Worm (Caenorhabditis elegans) whole organism, L4 larva: ENCODE data around the gene qns-1.

Source experiments
- F37D6.2 ChIP-seq: sonication (generic microtip); optimal IDR thresholded peaks from 2 replicates; lab custom pipeline; 2016; ENCODE audit warnings: mild to moderate bottlenecking, missing genetic modification characterization, missing compliant biosample characterization
- Y48G9A.11 ChIP-seq: fragments of 200-800 bp; sonication (Bioruptor generic); IDR thresholded peaks from 2 replicates; pipeline ENCODE4 v1.3.6; 2022; ENCODE audit warnings: missing genetic modification reagents, missing genetic modification characterization, missing compliant biosample characterization
- Y5F2A.4 ChIP-seq: fragments of 200-800 bp; sonication (Bioruptor generic); optimal IDR thresholded peaks from 2 replicates; lab custom pipeline; 2018; ENCODE audit warnings: mild to moderate bottlenecking, missing genetic modification characterization, missing compliant biosample characterization
- ZK337.2 ChIP-seq: fragments of 200-800 bp; sonication (Bioruptor generic); IDR thresholded peaks from 2 replicates; pipeline ENCODE4 v1.3.6; 2022; ENCODE audit warnings: missing genetic modification reagents, missing genetic modification characterization, missing compliant biosample characterization
- aha-1 ChIP-seq: fragments of 150-350 bp; peaks from one replicate; lab custom pipeline; 2014; ENCODE audit warnings: missing biosample characterization, missing genetic modification characterization
- attf-4 ChIP-seq: sonication (generic microtip); optimal IDR thresholded peaks from 3 replicates; lab custom pipeline; 2017; ENCODE audit warnings: missing biosample characterization, missing genetic modification characterization
- ceh-28 ChIP-seq: fragments of 150-350 bp; optimal IDR thresholded peaks from 2 replicates; lab custom pipeline; 2014; ENCODE audit warnings: missing biosample characterization, missing genetic modification reagents, missing genetic modification characterization
- ceh-44 ChIP-seq: fragments of 200-800 bp; sonication (Bioruptor generic); IDR thresholded peaks from 2 replicates; pipeline ENCODE4 v1.3.6; 2022; ENCODE audit warnings: missing genetic modification reagents, missing genetic modification characterization, missing compliant biosample characterization
- ctbp-1 ChIP-seq: fragments of 200-800 bp; sonication (Bioruptor generic); IDR thresholded peaks from 2 replicates; pipeline ENCODE4 v1.3.6; 2022; ENCODE audit warnings: missing genetic modification reagents, missing genetic modification characterization, missing compliant biosample characterization
- daf-12 ChIP-seq: fragments of 150-350 bp; optimal IDR thresholded peaks from 2 replicates; lab custom pipeline; 2014; ENCODE audit warnings: missing biosample characterization, missing genetic modification reagents, missing genetic modification characterization
- daf-19 ChIP-seq: fragments of 200-800 bp; sonication (Bioruptor generic); conservative IDR thresholded peaks from 2 replicates; pipeline ENCODE4 v1.3.6; 2022; ENCODE audit warnings: missing genetic modification characterization, missing compliant biosample characterization
- daf-8 ChIP-seq: fragments of 200-800 bp; sonication (Bioruptor generic); IDR thresholded peaks from 2 replicates; pipeline ENCODE4 v1.3.6; 2022; ENCODE audit warnings: missing genetic modification characterization, missing compliant biosample characterization
- dmd-6 ChIP-seq: fragments of 200-800 bp; sonication (Bioruptor generic); IDR thresholded peaks from 2 replicates; pipeline ENCODE4 v1.3.6; 2022; ENCODE audit warnings: missing genetic modification reagents, missing genetic modification characterization, missing compliant biosample characterization
- dmd-9 ChIP-seq: fragments of 200-800 bp; sonication (Bioruptor generic); IDR thresholded peaks from 2 replicates; pipeline ENCODE4 v1.3.6; 2022; ENCODE audit warnings: missing genetic modification reagents, missing genetic modification characterization, missing compliant biosample characterization
- dpl-1 ChIP-seq: fragments of 150-350 bp; optimal IDR thresholded peaks from 2 replicates; lab custom pipeline; 2014; ENCODE audit warnings: missing biosample characterization, missing genetic modification reagents, missing genetic modification characterization
- duxl-1 ChIP-seq: sonication (generic microtip); optimal IDR thresholded peaks from 2 replicates; lab custom pipeline; 2016; ENCODE audit warnings: mild to moderate bottlenecking, missing genetic modification characterization, moderate library complexity, missing compliant biosample characterization; ENCODE audit not compliant: poor library complexity
- egl-27 ChIP-seq: sonication (generic microtip); optimal IDR thresholded peaks from 3 replicates; lab custom pipeline; 2017; ENCODE audit warnings: missing biosample characterization, missing genetic modification reagents, missing genetic modification characterization
- egl-43 ChIP-seq: fragments of 200-800 bp; sonication (Bioruptor generic); IDR thresholded peaks from 2 replicates; pipeline ENCODE4 v1.3.6; 2022; ENCODE audit warnings: missing genetic modification reagents, missing genetic modification characterization, missing compliant biosample characterization
- fkh-10 ChIP-seq: fragments of 150-350 bp; optimal IDR thresholded peaks from 2 replicates; lab custom pipeline; 2014; ENCODE audit warnings: missing biosample characterization, missing genetic modification reagents, missing genetic modification characterization
- fos-1 ChIP-seq: fragments of 150-350 bp; optimal IDR thresholded peaks from 2 replicates; lab custom pipeline; 2014; ENCODE audit warnings: missing biosample characterization, missing genetic modification characterization
- gei-8 ChIP-seq: fragments of 200-800 bp; sonication (Bioruptor generic); optimal IDR thresholded peaks from 2 replicates; lab custom pipeline; 2018; ENCODE audit warnings: mild to moderate bottlenecking, missing genetic modification characterization, missing compliant biosample characterization
- hlh-30 ChIP-seq: sonication (generic microtip); optimal IDR thresholded peaks from 2 replicates; lab custom pipeline; 2017; ENCODE audit warnings: antibody characterized with exemption, mild to moderate bottlenecking, missing genetic modification characterization, missing compliant biosample characterization; ENCODE audit not compliant: insufficient read depth
- hmg-1.1 ChIP-seq: fragments of 200-800 bp; sonication (Bioruptor generic); IDR thresholded peaks from 2 replicates; pipeline ENCODE4 v1.3.6; 2022; ENCODE audit warnings: missing genetic modification reagents, missing genetic modification characterization, missing compliant biosample characterization
- lim-7 ChIP-seq: fragments of 200-800 bp; sonication (Bioruptor generic); IDR thresholded peaks from 2 replicates; pipeline ENCODE4 v1.3.6; 2022; ENCODE audit warnings: missing genetic modification characterization, missing compliant biosample characterization
- lin-1 ChIP-seq: fragments of 200-800 bp; sonication (Bioruptor generic); IDR thresholded peaks from 2 replicates; pipeline ENCODE4 v1.3.6; 2022; ENCODE audit warnings: missing genetic modification reagents, missing genetic modification characterization, missing compliant biosample characterization
- lin-13 ChIP-seq: fragments of 150-350 bp; optimal IDR thresholded peaks from 2 replicates; lab custom pipeline; 2014; ENCODE audit warnings: missing biosample characterization, missing genetic modification reagents, missing genetic modification characterization
- lin-15B ChIP-seq: fragments of 150-350 bp; sonication (generic microtip); optimal IDR thresholded peaks from 3 replicates; lab custom pipeline; 2014; ENCODE audit warnings: missing biosample characterization, missing genetic modification characterization
- lin-29 ChIP-seq: fragments of 200-800 bp; sonication (Bioruptor generic); IDR thresholded peaks from 2 replicates; pipeline ENCODE4 v1.3.6; 2022; ENCODE audit warnings: missing genetic modification reagents, missing genetic modification characterization, missing compliant biosample characterization
- lin-39 ChIP-seq: fragments of 150-350 bp; optimal IDR thresholded peaks from 2 replicates; lab custom pipeline; 2014; ENCODE audit warnings: missing biosample characterization, missing genetic modification reagents, missing genetic modification characterization
- madf-5 ChIP-seq, 2 experiments: fragments of 200-800 bp; sonication (Bioruptor generic); IDR thresholded peaks; 2 replicates each; pipeline ENCODE4 v1.3.6; 2022; ENCODE audit warnings: missing compliant biosample characterization in 2 of 2, missing genetic modification characterization in 2 of 2
- mdl-1 ChIP-seq, 2 experiments: fragments of 150-350 bp in 1 of 2; sonication (generic microtip) in 1 of 2; optimal IDR thresholded peaks; 2 replicates each; lab custom pipeline; 2014 to 2017; ENCODE audit warnings: missing biosample characterization in 2 of 2, missing genetic modification characterization in 2 of 2
- mdt-29 ChIP-seq: fragments of 200-800 bp; sonication (Bioruptor generic); IDR thresholded peaks from 2 replicates; pipeline ENCODE4 v1.3.6; 2022; ENCODE audit warnings: missing genetic modification reagents, missing genetic modification characterization, missing compliant biosample characterization
- mep-1 ChIP-seq: fragments of 150-350 bp; sonication (generic microtip); optimal IDR thresholded peaks from 3 replicates; lab custom pipeline; 2014; ENCODE audit warnings: missing biosample characterization, missing genetic modification characterization
- mxl-3 ChIP-seq: fragments of 200-800 bp; sonication (Bioruptor generic); optimal IDR thresholded peaks from 2 replicates; lab custom pipeline; 2018; ENCODE audit warnings: mild to moderate bottlenecking, missing genetic modification characterization, missing compliant biosample characterization
- nhr-10 ChIP-seq: fragments of 150-350 bp; optimal IDR thresholded peaks from 2 replicates; lab custom pipeline; 2014; ENCODE audit warnings: missing biosample characterization, missing genetic modification characterization
- nhr-102 ChIP-seq: sonication (generic microtip); optimal IDR thresholded peaks from 2 replicates; lab custom pipeline; 2016; ENCODE audit warnings: mild to moderate bottlenecking, missing genetic modification characterization, moderate library complexity, missing compliant biosample characterization
- nhr-28 ChIP-seq: fragments of 150-350 bp; optimal IDR thresholded peaks from 2 replicates; lab custom pipeline; 2014; ENCODE audit warnings: missing biosample characterization, missing genetic modification characterization
- nhr-41 ChIP-seq: fragments of 200-800 bp; sonication (Bioruptor generic); IDR thresholded peaks from 2 replicates; pipeline ENCODE4 v1.3.6; 2022; ENCODE audit warnings: missing genetic modification reagents, missing genetic modification characterization, missing compliant biosample characterization
- nhr-48 ChIP-seq: sonication (generic microtip); optimal IDR thresholded peaks from 2 replicates; lab custom pipeline; 2016; ENCODE audit warnings: mild to moderate bottlenecking, missing genetic modification characterization, missing compliant biosample characterization
- nhr-77 ChIP-seq: fragments of 150-350 bp; optimal IDR thresholded peaks from 2 replicates; lab custom pipeline; 2014; ENCODE audit warnings: missing biosample characterization, missing genetic modification characterization
- pqm-1 ChIP-seq: sonication (generic microtip); optimal IDR thresholded peaks from 2 replicates; lab custom pipeline; 2017; ENCODE audit warnings: missing biosample characterization, missing genetic modification characterization
- rbr-2 ChIP-seq: sonication (generic microtip); optimal IDR thresholded peaks from 2 replicates; lab custom pipeline; 2016; ENCODE audit warnings: missing genotype, missing genetic modification characterization, missing compliant biosample characterization
- skn-1 ChIP-seq: fragments of 150-350 bp; optimal IDR thresholded peaks from 2 replicates; lab custom pipeline; 2014; ENCODE audit warnings: missing biosample characterization, missing genetic modification characterization
- snpc-1.2 ChIP-seq: fragments of 200-800 bp; sonication (Bioruptor generic); IDR thresholded peaks from 2 replicates; pipeline ENCODE4 v1.3.6; 2022; ENCODE audit warnings: missing genetic modification reagents, missing genetic modification characterization, missing compliant biosample characterization
- spr-3 ChIP-seq: fragments of 200-800 bp; sonication (Bioruptor generic); optimal IDR thresholded peaks from 2 replicates; lab custom pipeline; 2018; ENCODE audit warnings: mild to moderate bottlenecking, missing genetic modification characterization, missing compliant biosample characterization
- tag-97 ChIP-seq: fragments of 200-800 bp; sonication (Bioruptor generic); IDR thresholded peaks from 2 replicates; pipeline ENCODE4 v1.3.6; 2022; ENCODE audit warnings: missing genetic modification characterization, missing compliant biosample characterization
- tra-1 ChIP-seq: fragments of 200-800 bp; sonication (Bioruptor generic); IDR thresholded peaks from 2 replicates; pipeline ENCODE4 v1.3.6; 2022; ENCODE audit warnings: missing genetic modification reagents, missing genetic modification characterization, missing compliant biosample characterization
- unc-130 ChIP-seq: sonication (generic microtip); optimal IDR thresholded peaks from 2 replicates; lab custom pipeline; 2016; ENCODE audit warnings: missing genetic modification reagents, missing genetic modification characterization, missing compliant biosample characterization
- unc-39 ChIP-seq: sonication (generic microtip); optimal IDR thresholded peaks from 2 replicates; lab custom pipeline; 2017; ENCODE audit warnings: missing biosample characterization, missing genetic modification characterization
- zag-1 ChIP-seq: fragments of 150-350 bp; optimal IDR thresholded peaks from 2 replicates; lab custom pipeline; 2014; ENCODE audit warnings: missing biosample characterization, missing genetic modification characterization
- zfp-2 ChIP-seq: sonication (generic microtip); optimal IDR thresholded peaks from 2 replicates; lab custom pipeline; 2016; ENCODE audit warnings: mild to moderate bottlenecking, missing genetic modification characterization, missing compliant biosample characterization
- zfp-3 ChIP-seq: fragments of 200-800 bp; sonication (Bioruptor generic); conservative IDR thresholded peaks from 2 replicates; pipeline ENCODE4 v1.3.6; 2022; ENCODE audit warnings: missing genetic modification reagents, missing genetic modification characterization, missing compliant biosample characterization

Gene qns-1

ce11 chrIV:10250577-10251075, 31.5 kb upstream of the qns-1 start, which contains the start of gene daf-14 (continued):
- no peak for TF ChIP-seq mdl-1 (tag; optimal IDR thresholded peaks at IDR 0.05; lab: Kevin White, UChicago)
- no peak for TF ChIP-seq ceh-44 (GFP tag; lab: Robert Waterston, UW)
- TF ChIP-seq zfp-3 (GFP tag; lab: Robert Waterston, UW): no peak
- TF ChIP-seq mdt-29: no peak
- TF ChIP-seq dmd-6 (GFP tag; lab: Robert Waterston, UW): peak; percentile 52
- no peak for TF ChIP-seq spr-3 (GFP tag; lab: Kevin White, UChicago)
- TF ChIP-seq zag-1: no peak
- TF ChIP-seq madf-5 (GFP tag; IDR thresholded peaks at IDR 0.05; lab: Robert Waterston, UW): no peak
- TF ChIP-seq nhr-102 (tag; lab: Kevin White, UChicago): no peak
- no peak for TF ChIP-seq lin-1
- no peak for TF ChIP-seq rbr-2 (tag; lab: Kevin White, UChicago)
- TF ChIP-seq zfp-2 (tag; lab: Kevin White, UChicago): no peak
- TF ChIP-seq nhr-28 (tag; lab: Kevin White, UChicago): peak; percentile 50
- TF ChIP-seq ctbp-1 (GFP tag; lab: Robert Waterston, UW): no peak
- no peak for TF ChIP-seq Y5F2A.4 (GFP tag; lab: Kevin White, UChicago)
- TF ChIP-seq lim-7 (GFP tag; lab: Robert Waterston, UW): no peak
- TF ChIP-seq aha-1 (tag; lab: Kevin White, UChicago): peak; percentile 74
- no peak for TF ChIP-seq tra-1 (GFP tag; lab: Robert Waterston, UW)
- TF ChIP-seq egl-43: no peak
- no peak for TF ChIP-seq dmd-9
- TF ChIP-seq daf-8 (GFP tag; lab: Robert Waterston, UW): no peak
- TF ChIP-seq fos-1 (tag; lab: Kevin White, UChicago): no peak
- no peak for TF ChIP-seq F37D6.2 (tag; lab: Kevin White, UChicago)
- no peak for TF ChIP-seq fkh-10 (GFP tag; lab: Kevin White, UChicago)
- no peak for TF ChIP-seq hmg-1.1
- TF ChIP-seq snpc-1.2 (GFP tag; lab: Robert Waterston, UW): no peak
- TF ChIP-seq pqm-1 (tag; lab: Kevin White, UChicago): no peak
- peak; percentile 25 for TF ChIP-seq duxl-1 (tag; lab: Kevin White, UChicago)
- peak; percentile 20 for TF ChIP-seq nhr-48
- TF ChIP-seq dpl-1 (GFP tag; lab: Kevin White, UChicago): peak; percentile 15
- TF ChIP-seq nhr-10 (tag; lab: Kevin White, UChicago): no peak
- no peak for TF ChIP-seq lin-39 (tag; lab: Kevin White, UChicago)
- no peak for TF ChIP-seq lin-15B (tag; lab: Kevin White, UChicago)
- no peak for TF ChIP-seq attf-4
- no peak for TF ChIP-seq ceh-28 (tag; lab: Kevin White, UChicago)
- no peak for TF ChIP-seq mxl-3
- TF ChIP-seq nhr-77 (tag; lab: Kevin White, UChicago): peak; percentile 30
- peak; percentile 81 for TF ChIP-seq hlh-30 (tag; lab: Kevin White, UChicago)
- TF ChIP-seq gei-8 (GFP tag; lab: Kevin White, UChicago): no peak
- TF ChIP-seq ZK337.2 (GFP tag; lab: Robert Waterston, UW): no peak
- TF ChIP-seq daf-12 (tag; lab: Kevin White, UChicago): no peak
- no peak for TF ChIP-seq nhr-41 (GFP tag; lab: Robert Waterston, UW)
- no peak for TF ChIP-seq daf-19
- TF ChIP-seq egl-27 (tag; lab: Kevin White, UChicago): no peak
- TF ChIP-seq Y48G9A.11 (GFP tag; lab: Robert Waterston, UW): no peak
- TF ChIP-seq mep-1 (tag; lab: Kevin White, UChicago): no peak
- TF ChIP-seq lin-29 (GFP tag; lab: Robert Waterston, UW): no peak
- no peak for TF ChIP-seq unc-39 (tag; lab: Kevin White, UChicago)
- TF ChIP-seq skn-1 (tag; lab: Kevin White, UChicago): no peak
- TF ChIP-seq unc-130 (GFP tag; lab: Kevin White, UChicago): no peak
- TF ChIP-seq lin-13 (GFP tag; lab: Kevin White, UChicago): no peak
- no peak for TF ChIP-seq tag-97 (GFP tag; lab: Robert Waterston, UW)
